Fruit fly (Drosophila melanogaster) whole organism, prepupa: ENCODE data around the gene CG5225.

ENCODE experiments used
- Blimp-1 ChIP-seq: fragments of 200-800 bp; sonication (Bioruptor generic); optimal IDR thresholded peaks from 3 replicates; lab custom pipeline; 2017; ENCODE audit warnings: missing biosample characterization, missing genetic modification characterization, mild to moderate bottlenecking, moderate library complexity, missing genetic modification reagents
- CG10631 ChIP-seq: fragments of 200-800 bp; sonication (Bioruptor generic); optimal IDR thresholded peaks from 2 replicates; lab custom pipeline; 2016; ENCODE audit warnings: missing biosample characterization, missing genetic modification characterization
- CG10669 ChIP-seq: fragments of 200-800 bp; sonication (Bioruptor generic); optimal IDR thresholded peaks from 3 replicates; lab custom pipeline; 2018; ENCODE audit warnings: missing biosample characterization, mild to moderate bottlenecking, missing genetic modification characterization, moderate library complexity
- CG11762 ChIP-seq: fragments of 200-800 bp; sonication (Bioruptor generic); optimal IDR thresholded peaks from 3 replicates; lab custom pipeline; 2016; ENCODE audit warnings: missing biosample characterization, missing genetic modification characterization; ENCODE audit not compliant: insufficient read depth
- CG15336 ChIP-seq: fragments of 200-800 bp; sonication (Bioruptor generic); IDR thresholded peaks from 2 replicates; pipeline ENCODE4 v1.3.6; 2022; ENCODE audit warnings: missing biosample characterization, missing genetic modification characterization
- CG1621 ChIP-seq: fragments of 200-800 bp; sonication (Bioruptor generic); optimal IDR thresholded peaks from 3 replicates; lab custom pipeline; 2018; ENCODE audit warnings: missing biosample characterization, mild to moderate bottlenecking, missing genetic modification characterization
- CG3032 ChIP-seq: fragments of 200-800 bp; optimal IDR thresholded peaks from 2 replicates; lab custom pipeline; 2019; ENCODE audit warnings: missing biosample characterization, mild to moderate bottlenecking, missing genetic modification characterization, moderate library complexity
- CG31627 ChIP-seq: fragments of 200-800 bp; sonication (Bioruptor generic); optimal IDR thresholded peaks from 3 replicates; lab custom pipeline; 2016; ENCODE audit warnings: missing biosample characterization, missing genetic modification characterization
- CG32006 ChIP-seq: fragments of 200-800 bp; sonication (Bioruptor generic); optimal IDR thresholded peaks from 3 replicates; lab custom pipeline; 2017; ENCODE audit warnings: missing biosample characterization, mild to moderate bottlenecking, missing genetic modification characterization
- CG34406 ChIP-seq: fragments of 200-800 bp; sonication (Bioruptor generic); optimal IDR thresholded peaks from 3 replicates; lab custom pipeline; 2016; ENCODE audit warnings: missing biosample characterization, missing genetic modification characterization
- CG3919 ChIP-seq: fragments of 200-800 bp; sonication (Bioruptor generic); optimal IDR thresholded peaks from 3 replicates; lab custom pipeline; 2016; ENCODE audit warnings: missing biosample characterization, missing genetic modification characterization
- CG4318 ChIP-seq: fragments of 200-800 bp; sonication (Bioruptor generic); optimal IDR thresholded peaks from 3 replicates; lab custom pipeline; 2017; ENCODE audit warnings: missing biosample characterization, mild to moderate bottlenecking, missing genetic modification characterization
- CG6163 ChIP-seq: fragments of 200-800 bp; sonication (Bioruptor generic); IDR thresholded peaks from 3 replicates; pipeline ENCODE4 v1.3.6; 2022; ENCODE audit warnings: missing biosample characterization, missing genetic modification characterization
- CG6276 ChIP-seq: fragments of 200-800 bp; sonication (Bioruptor generic); optimal IDR thresholded peaks from 2 replicates; lab custom pipeline; 2017; ENCODE audit warnings: missing biosample characterization, mild to moderate bottlenecking, missing genetic modification characterization
- CG6808 ChIP-seq: fragments of 200-800 bp; sonication (Bioruptor generic); optimal IDR thresholded peaks from 3 replicates; lab custom pipeline; 2017; ENCODE audit warnings: missing biosample characterization, missing genetic modification characterization, mild to moderate bottlenecking, moderate library complexity, missing genetic modification reagents
- CG6854 ChIP-seq: fragments of 200-800 bp; sonication (Bioruptor generic); optimal IDR thresholded peaks from 2 replicates; lab custom pipeline; 2017; ENCODE audit warnings: missing biosample characterization, mild to moderate bottlenecking, missing genetic modification characterization
- CG7368 ChIP-seq: fragments of 200-800 bp; sonication (Bioruptor generic); optimal IDR thresholded peaks from 3 replicates; lab custom pipeline; 2016; ENCODE audit warnings: missing biosample characterization, missing genetic modification characterization
- CG8119 ChIP-seq: fragments of 200-800 bp; sonication (Bioruptor generic); IDR thresholded peaks from 3 replicates; pipeline ENCODE4 v1.3.6; 2022; ENCODE audit warnings: missing biosample characterization, missing genetic modification characterization
- CG8319 ChIP-seq: fragments of 200-800 bp; sonication (Bioruptor generic); optimal IDR thresholded peaks from 3 replicates; lab custom pipeline; 2016; ENCODE audit warnings: missing biosample characterization, missing genetic modification characterization
- CG8632 ChIP-seq: fragments of 200-800 bp; sonication (Bioruptor generic); optimal IDR thresholded peaks from 3 replicates; lab custom pipeline; 2016; ENCODE audit warnings: missing biosample characterization, missing genetic modification characterization
- CG9139 ChIP-seq: fragments of 200-800 bp; sonication (Bioruptor generic); optimal IDR thresholded peaks from 3 replicates; lab custom pipeline; 2017; ENCODE audit warnings: missing biosample characterization, mild to moderate bottlenecking, missing genetic modification characterization
- Eip75B ChIP-seq: fragments of 200-800 bp; sonication (Bioruptor generic); optimal IDR thresholded peaks from 3 replicates; lab custom pipeline; 2016; ENCODE audit warnings: missing biosample characterization, missing genetic modification characterization
- Eip93F ChIP-seq: fragments of 200-800 bp; sonication (Bioruptor generic); optimal IDR thresholded peaks from 2 replicates; lab custom pipeline; 2016; ENCODE audit warnings: missing biosample characterization, mild to moderate bottlenecking, missing genetic modification characterization
- Ets21C ChIP-seq: fragments of 200-800 bp; sonication (Bioruptor generic); optimal IDR thresholded peaks from 3 replicates; lab custom pipeline; 2016; ENCODE audit warnings: missing biosample characterization, missing genetic modification characterization
- Ets96B ChIP-seq: fragments of 200-800 bp; optimal IDR thresholded peaks from 2 replicates; lab custom pipeline; 2019; ENCODE audit warnings: missing biosample characterization, mild to moderate bottlenecking, missing genetic modification characterization, moderate library complexity
- Hr38 ChIP-seq: sonication (Bioruptor generic); optimal IDR thresholded peaks from 2 replicates; lab custom pipeline; 2016; ENCODE audit warnings: missing biosample characterization, missing genetic modification characterization
- Hr4 ChIP-seq: fragments of 200-800 bp; sonication (Bioruptor generic); optimal IDR thresholded peaks from 3 replicates; lab custom pipeline; 2016; ENCODE audit warnings: missing biosample characterization, missing genetic modification characterization
- Met ChIP-seq: fragments of 200-800 bp; sonication (Bioruptor generic); optimal IDR thresholded peaks from 3 replicates; lab custom pipeline; 2016; ENCODE audit warnings: missing biosample characterization, missing genetic modification characterization
- OdsH ChIP-seq: fragments of 200-800 bp; sonication (Bioruptor generic); optimal IDR thresholded peaks from 3 replicates; lab custom pipeline; 2016; ENCODE audit warnings: missing biosample characterization, missing genetic modification characterization
- Smox ChIP-seq: fragments of 200-800 bp; sonication (Bioruptor generic); optimal IDR thresholded peaks from 3 replicates; lab custom pipeline; 2016; ENCODE audit warnings: missing biosample characterization, missing genetic modification characterization
- Sox102F ChIP-seq: fragments of 200-800 bp; sonication (Bioruptor generic); optimal IDR thresholded peaks from 2 replicates; lab custom pipeline; 2016; ENCODE audit warnings: missing biosample characterization, mild to moderate bottlenecking, missing genetic modification characterization
- Sox14 ChIP-seq: fragments of 200-800 bp; sonication (Bioruptor generic); optimal IDR thresholded peaks from 3 replicates; lab custom pipeline; 2016; ENCODE audit warnings: missing biosample characterization, missing genetic modification characterization
- Sox15 ChIP-seq: fragments of 200-800 bp; sonication (Bioruptor generic); optimal IDR thresholded peaks from 3 replicates; lab custom pipeline; 2016; ENCODE audit warnings: missing biosample characterization, missing genetic modification characterization
- achi ChIP-seq: fragments of 200-800 bp; sonication (Bioruptor generic); optimal IDR thresholded peaks from 3 replicates; lab custom pipeline; 2016; ENCODE audit warnings: missing biosample characterization, missing genetic modification characterization
- acj6 ChIP-seq: fragments of 200-800 bp; sonication (Bioruptor generic); optimal IDR thresholded peaks from 3 replicates; lab custom pipeline; 2016; ENCODE audit warnings: missing biosample characterization, missing genetic modification characterization
- cyc ChIP-seq: fragments of 200-800 bp; sonication (Bioruptor generic); optimal IDR thresholded peaks from 3 replicates; lab custom pipeline; 2016; ENCODE audit warnings: missing biosample characterization, missing genetic modification characterization
- dac ChIP-seq: fragments of 200-800 bp; sonication (Bioruptor generic); optimal IDR thresholded peaks from 2 replicates; lab custom pipeline; 2017; ENCODE audit warnings: missing biosample characterization, mild to moderate bottlenecking, missing genetic modification characterization
- dsx ChIP-seq: fragments of 200-800 bp; optimal IDR thresholded peaks from 3 replicates; lab custom pipeline; 2019; ENCODE audit warnings: missing biosample characterization, mild to moderate bottlenecking, missing genetic modification characterization, moderate library complexity; ENCODE audit not compliant: poor library complexity, severe bottlenecking
- eg ChIP-seq: fragments of 200-800 bp; sonication (Bioruptor generic); IDR thresholded peaks from 3 replicates; pipeline ENCODE4 v1.3.6; 2022; ENCODE audit warnings: missing biosample characterization, missing genetic modification characterization
- esn ChIP-seq: fragments of 200-800 bp; sonication (Bioruptor generic); optimal IDR thresholded peaks from 2 replicates; lab custom pipeline; 2016; ENCODE audit warnings: missing biosample characterization, mild to moderate bottlenecking, missing genetic modification characterization, moderate library complexity
- fd59A ChIP-seq: fragments of 200-800 bp; sonication (Bioruptor generic); optimal IDR thresholded peaks from 2 replicates; lab custom pipeline; 2017; ENCODE audit warnings: missing biosample characterization, mild to moderate bottlenecking, missing genetic modification characterization, missing genetic modification reagents
- fd85E ChIP-seq: fragments of 200-800 bp; sonication (Bioruptor generic); optimal IDR thresholded peaks from 3 replicates; lab custom pipeline; 2016; ENCODE audit warnings: missing biosample characterization, missing genetic modification characterization
- fkh ChIP-seq: fragments of 200-800 bp; sonication (Bioruptor generic); optimal IDR thresholded peaks from 3 replicates; lab custom pipeline; 2017; ENCODE audit warnings: missing biosample characterization, mild to moderate bottlenecking, missing genetic modification characterization, moderate library complexity
- lz ChIP-seq: fragments of 200-800 bp; sonication (Bioruptor generic); optimal IDR thresholded peaks from 3 replicates; lab custom pipeline; 2016; ENCODE audit warnings: missing biosample characterization, missing genetic modification characterization
- net ChIP-seq: fragments of 200-800 bp; sonication (Bioruptor generic); optimal IDR thresholded peaks from 3 replicates; lab custom pipeline; 2016; ENCODE audit warnings: missing biosample characterization, missing genetic modification characterization
- pdm3 ChIP-seq: fragments of 200-800 bp; sonication (Bioruptor generic); optimal IDR thresholded peaks from 3 replicates; lab custom pipeline; 2016; ENCODE audit warnings: missing biosample characterization, missing genetic modification characterization
- spab ChIP-seq: fragments of 200-800 bp; sonication (Bioruptor generic); optimal IDR thresholded peaks from 2 replicates; lab custom pipeline; 2017; ENCODE audit warnings: missing biosample characterization, mild to moderate bottlenecking, missing genetic modification characterization, missing genetic modification reagents
- svp ChIP-seq: fragments of 200-800 bp; sonication (Bioruptor generic); peaks from one replicate; lab custom pipeline; 2016; ENCODE audit warnings: missing biosample characterization, missing genetic modification characterization
- topi ChIP-seq: fragments of 200-800 bp; sonication (Bioruptor generic); optimal IDR thresholded peaks from 3 replicates; lab custom pipeline; 2016; ENCODE audit warnings: missing biosample characterization, missing genetic modification characterization
- vri ChIP-seq: fragments of 200-800 bp; sonication (Bioruptor generic); optimal IDR thresholded peaks from 3 replicates; lab custom pipeline; 2016; ENCODE audit warnings: missing biosample characterization, mild to moderate bottlenecking, missing genetic modification characterization

The CG5225 gene

dm6 chr3R:17042838-17043569 lies 14.5 kb downstream of the CG5225 start, which contains the start of the genes bdwf and Patr-1:
bdwf (minus strand) TSS chr3R:17043136.
Patr-1 (plus strand) TSS chr3R:17043564.
- no peak for TF ChIP-seq Eip93F (GFP tag; lab: Kevin White, UChicago)
- no peak for TF ChIP-seq fd85E (GFP tag; lab: Kevin White, UChicago)
- TF ChIP-seq topi (GFP tag; lab: Kevin White, UChicago), result no peak
- TF ChIP-seq achi (GFP tag; lab: Kevin White, UChicago), result peak; percentile 99
- TF ChIP-seq CG9139 (GFP tag; lab: Kevin White, UChicago), result no peak
- no peak for TF ChIP-seq Hr4 (GFP tag; lab: Kevin White, UChicago)
- TF ChIP-seq CG10669 (GFP tag; lab: Kevin White, UChicago), result no peak
- TF ChIP-seq CG11762 (GFP tag; lab: Kevin White, UChicago), result no peak
- no peak for TF ChIP-seq CG32006 (GFP tag; lab: Kevin White, UChicago)
- no peak for TF ChIP-seq CG1621
- TF ChIP-seq Ets96B (tag; lab: Kevin White, UChicago), result no peak
- TF ChIP-seq dsx, result no peak
- TF ChIP-seq CG6276 (GFP tag; lab: Kevin White, UChicago), result no peak
- peak; percentile 58 for TF ChIP-seq esn (GFP tag; lab: Kevin White, UChicago)
- no peak for TF ChIP-seq Blimp-1 (GFP tag; lab: Kevin White, UChicago)
- peak; percentile 28 for TF ChIP-seq cyc
- TF ChIP-seq CG4318 (GFP tag; lab: Kevin White, UChicago), result no peak
- TF ChIP-seq spab (GFP tag; lab: Kevin White, UChicago), result no peak
- TF ChIP-seq CG6808, result no peak
- TF ChIP-seq CG8319 (GFP tag; lab: Kevin White, UChicago), result peak; percentile 9
- peak; percentile 54 for TF ChIP-seq CG10631 (GFP tag; lab: Kevin White, UChicago)
- TF ChIP-seq Met (GFP tag; lab: Kevin White, UChicago), result no peak
- no peak for TF ChIP-seq acj6
- no peak for TF ChIP-seq CG6163 (GFP tag; lab: Robert Waterston, UW)
- TF ChIP-seq CG3032 (tag; lab: Kevin White, UChicago), result peak; percentile 24
- TF ChIP-seq net, result no peak
- TF ChIP-seq Sox102F, result no peak
- no peak for TF ChIP-seq Sox15 (GFP tag; lab: Kevin White, UChicago)
- no peak for TF ChIP-seq CG15336 (GFP tag; lab: Robert Waterston, UW)
- no peak for TF ChIP-seq CG34406 (GFP tag; lab: Kevin White, UChicago)
- no peak for TF ChIP-seq Hr38 (GFP tag; lab: Kevin White, UChicago)
- TF ChIP-seq Ets21C, result no peak
- no peak for TF ChIP-seq vri
- no peak for TF ChIP-seq eg (GFP tag; lab: Robert Waterston, UW)
- TF ChIP-seq CG3919, result no peak
- TF ChIP-seq CG8119, result no peak
- no peak for TF ChIP-seq fd59A (GFP tag; lab: Kevin White, UChicago)
- TF ChIP-seq CG31627, result peak; percentile 8
- TF ChIP-seq CG6854, result no peak
- TF ChIP-seq CG7368, result no peak
- TF ChIP-seq OdsH (GFP tag; lab: Kevin White, UChicago), result no peak
- no peak for TF ChIP-seq Eip75B (GFP tag; lab: Kevin White, UChicago)
- TF ChIP-seq pdm3, result no peak
- TF ChIP-seq fkh (GFP tag; lab: Kevin White, UChicago), result no peak
- TF ChIP-seq CG8632 (GFP tag; lab: Kevin White, UChicago), result no peak
- no peak for TF ChIP-seq lz (GFP tag; lab: Kevin White, UChicago)
- no peak for TF ChIP-seq Smox
- no peak for TF ChIP-seq svp (GFP tag; lab: Kevin White, UChicago)
- TF ChIP-seq dac (GFP tag; lab: Kevin White, UChicago), result no peak
- TF ChIP-seq Sox14 (GFP tag; lab: Kevin White, UChicago), result peak; percentile 29
